Worm (Caenorhabditis elegans) whole organism, L1 larva: ENCODE measurements around the gene lmp-1.

ENCODE experiments used
- ces-1 ChIP-seq: fragments of 150-350 bp; optimal IDR thresholded peaks from 2 replicates; lab custom pipeline; 2014; ENCODE audit warnings: missing biosample characterization, missing genetic modification reagents, missing genetic modification characterization
- elt-2 ChIP-seq: sonication (generic microtip); optimal IDR thresholded peaks from 2 replicates; lab custom pipeline; 2016; ENCODE audit warnings: missing genetic modification characterization, mild to moderate bottlenecking, inconsistent platforms, missing compliant biosample characterization, missing genetic modification reagents
- fos-1 ChIP-seq: fragments of 150-350 bp; optimal IDR thresholded peaks from 2 replicates; lab custom pipeline; 2014; ENCODE audit warnings: missing biosample characterization, missing genetic modification characterization
- jun-1 ChIP-seq: fragments of 150-350 bp; optimal IDR thresholded peaks from 2 replicates; lab custom pipeline; 2014; ENCODE audit warnings: missing biosample characterization, missing genetic modification reagents, missing genetic modification characterization
- mdl-1 ChIP-seq, 2 experiments: fragments of 150-350 bp; optimal IDR thresholded peaks; 2 replicates each; lab custom pipeline; 2014 to 2017; ENCODE audit warnings: missing biosample characterization in 2 of 2, missing genetic modification characterization in 2 of 2, inconsistent platforms in 1 of 2
- skn-1 ChIP-seq: fragments of 150-350 bp; optimal IDR thresholded peaks from 2 replicates; lab custom pipeline; 2014; ENCODE audit warnings: missing biosample characterization, missing genetic modification characterization
- tbx-2 ChIP-seq: sonication (generic microtip); optimal IDR thresholded peaks from 2 replicates; lab custom pipeline; 2016; ENCODE audit warnings: missing genetic modification characterization, missing compliant biosample characterization
- tlp-1 ChIP-seq: fragments of 150-350 bp; optimal IDR thresholded peaks from 2 replicates; lab custom pipeline; 2014; ENCODE audit warnings: missing biosample characterization, missing genetic modification characterization

ce11 chrX:6331409-6331808, 46.1 kb downstream of the lmp-1 start, which contains the start of gene col-170:
- TF ChIP-seq elt-2 (tag; lab: Kevin White, UChicago) (no peak), jun-1 (tag; lab: Kevin White, UChicago) (no peak), fos-1 (no peak), skn-1 (tag; lab: Kevin White, UChicago) (no peak), tlp-1 (tag; lab: Kevin White, UChicago) (no peak), tbx-2 (no peak), ces-1 (GFP tag; lab: Kevin White, UChicago) (no peak), mdl-1 (tag; optimal IDR thresholded peaks at IDR 0.05; lab: Kevin White, UChicago) (no peak)
